Fruit fly (Drosophila melanogaster): ENCODE results near the gene CG32023.

DNA sequence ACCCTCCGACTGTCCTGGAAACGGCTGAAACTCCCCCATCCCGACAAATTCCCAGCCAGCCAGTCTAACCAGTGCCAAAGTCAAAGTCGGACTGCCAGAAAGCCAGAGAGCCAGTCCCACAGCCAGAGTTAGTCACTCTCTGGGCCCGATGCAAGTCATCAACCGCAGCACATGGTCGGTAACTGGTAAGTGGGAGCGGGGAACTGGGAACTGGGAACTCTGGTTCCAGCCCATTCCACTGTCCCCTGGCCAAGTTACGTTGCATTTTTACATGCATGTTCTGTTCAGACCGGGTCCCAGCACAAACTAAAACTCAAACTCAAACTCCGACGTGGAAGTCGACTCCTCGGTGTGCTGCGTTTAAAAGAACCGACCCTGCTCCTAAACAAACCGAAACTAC lies 35.1 kb upstream of the CG32023 start:
- TF ChIP-seq Gug (GFP tag; IDR thresholded peaks at IDR 0.05) (no peak), CG11902 (GFP tag; optimal IDR thresholded peaks at IDR 0.05) (no peak), Hr39 (GFP tag; optimal IDR thresholded peaks at IDR 0.05) (no peak), Eip75B (GFP tag; optimal IDR thresholded peaks at IDR 0.05) (no peak), CG16779 (tag; optimal IDR thresholded peaks at IDR 0.05) (no peak), CG10669 (GFP tag; optimal IDR thresholded peaks at IDR 0.05) (no peak), CG4318 (GFP tag; optimal IDR thresholded peaks at IDR 0.05) (no peak), Sox14 (GFP tag; optimal IDR thresholded peaks at IDR 0.05) (no peak), CG11294 (GFP tag; IDR thresholded peaks at IDR 0.05) (no peak), vri (GFP tag; optimal IDR thresholded peaks at IDR 0.05) (no peak), CG6854 (GFP tag; optimal IDR thresholded peaks at IDR 0.05) (no peak), Smox (GFP tag; optimal IDR thresholded peaks at IDR 0.05) (no peak), CG8632 (GFP tag; optimal IDR thresholded peaks at IDR 0.05) (no peak), CG8319 (GFP tag; optimal IDR thresholded peaks at IDR 0.05) (no peak)
